Fruit fly (Drosophila melanogaster): Measurements from ENCODE around the gene CG9213.
A peak's percentile ranks its signal among the peaks of the same experiment; 100 is the strongest.

CG9213 gene

DNA sequence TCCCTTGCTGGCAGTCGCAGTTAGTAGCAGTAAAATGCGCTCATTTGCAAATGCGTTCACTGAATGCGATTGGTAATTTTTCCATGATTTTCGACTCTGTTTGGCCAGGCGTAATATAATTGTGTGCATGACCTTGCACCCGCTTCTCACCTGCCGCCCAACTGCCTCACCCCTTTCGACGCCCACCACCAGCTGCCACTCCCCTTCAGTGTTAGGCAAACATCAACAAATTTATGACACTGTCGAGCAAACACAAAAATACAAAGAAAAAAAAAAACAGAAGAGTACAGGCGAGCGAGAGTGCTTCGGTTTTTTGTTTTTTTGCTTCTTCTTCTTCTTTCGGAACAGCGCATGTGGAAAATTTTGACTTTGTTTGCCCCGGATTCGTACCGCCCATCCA, 44.4 kb downstream of the CG9213 start:
- TF ChIP-seq fkh (GFP tag; optimal IDR thresholded peaks at IDR 0.05) (peak; percentile 66), fd85E (GFP tag; optimal IDR thresholded peaks at IDR 0.05) (no peak)

DNA sequence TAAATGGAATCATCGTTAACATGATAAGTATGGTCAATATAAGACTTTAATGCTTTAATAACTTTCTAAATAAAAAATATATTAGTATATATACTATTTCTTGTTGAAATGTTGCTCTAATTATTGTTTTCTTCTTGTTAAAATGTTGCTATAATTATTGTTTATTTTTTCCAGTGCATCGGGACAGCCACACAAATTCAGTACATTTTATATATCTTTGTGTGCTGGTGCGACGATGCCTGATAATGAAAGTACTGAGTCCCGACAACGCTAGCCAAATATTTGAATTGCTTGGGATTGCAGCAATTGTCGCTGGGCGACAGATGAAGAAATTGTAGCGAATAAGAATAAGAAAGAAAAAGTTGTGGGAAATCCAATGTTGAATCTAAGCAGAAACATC, 45.1 kb downstream of the CG9213 start:
- TF ChIP-seq CG10631 (GFP tag; optimal IDR thresholded peaks at IDR 0.05), result peak; percentile 4
- no peak for TF ChIP-seq CG16779 (tag; optimal IDR thresholded peaks at IDR 0.05)
- TF ChIP-seq fd59A (GFP tag; optimal IDR thresholded peaks at IDR 0.05), result no peak
- no peak for TF ChIP-seq cyc (GFP tag; optimal IDR thresholded peaks at IDR 0.05)
- TF ChIP-seq CG7368 (GFP tag; optimal IDR thresholded peaks at IDR 0.05), result no peak
- TF ChIP-seq Smox (GFP tag; optimal IDR thresholded peaks at IDR 0.05), result no peak
- peak; percentile 28 for TF ChIP-seq Ets96B (tag; optimal IDR thresholded peaks at IDR 0.05)
- TF ChIP-seq Hr38 (GFP tag; optimal IDR thresholded peaks at IDR 0.05), result no peak
- no peak for TF ChIP-seq lz (GFP tag; optimal IDR thresholded peaks at IDR 0.05)
- no peak for TF ChIP-seq Gug (GFP tag; IDR thresholded peaks at IDR 0.05)
- TF ChIP-seq vri (GFP tag; optimal IDR thresholded peaks at IDR 0.05), result no peak
- no peak for TF ChIP-seq CG6854 (GFP tag; optimal IDR thresholded peaks at IDR 0.05)
- TF ChIP-seq eg (GFP tag; IDR thresholded peaks at IDR 0.05), result no peak
- no peak for TF ChIP-seq Eip75B (GFP tag; optimal IDR thresholded peaks at IDR 0.05)
- peak; percentile 5 for TF ChIP-seq topi (GFP tag; optimal IDR thresholded peaks at IDR 0.05)
- TF ChIP-seq achi (GFP tag; optimal IDR thresholded peaks at IDR 0.05), result peak; percentile 21
- no peak for TF ChIP-seq Blimp-1 (GFP tag; optimal IDR thresholded peaks at IDR 0.05)
- no peak for TF ChIP-seq net (GFP tag; optimal IDR thresholded peaks at IDR 0.05)
- no peak for TF ChIP-seq CG11902 (GFP tag; optimal IDR thresholded peaks at IDR 0.05)
- no peak for TF ChIP-seq CG8119 (GFP tag; IDR thresholded peaks at IDR 0.05)
- no peak for TF ChIP-seq fd85E (GFP tag; optimal IDR thresholded peaks at IDR 0.05)
- TF ChIP-seq CG6276 (GFP tag; optimal IDR thresholded peaks at IDR 0.05), result no peak
- TF ChIP-seq salr (GFP tag; optimal IDR thresholded peaks at IDR 0.05), result no peak
- no peak for TF ChIP-seq pdm3 (GFP tag; optimal IDR thresholded peaks at IDR 0.05)
- TF ChIP-seq fkh (GFP tag; optimal IDR thresholded peaks at IDR 0.05), result no peak
- TF ChIP-seq CG8319 (GFP tag; optimal IDR thresholded peaks at IDR 0.05), result no peak
- peak; percentile 6 for TF ChIP-seq Met (GFP tag; optimal IDR thresholded peaks at IDR 0.05)
- peak; percentile 54 for TF ChIP-seq Eip78C (GFP tag)
- no peak for TF ChIP-seq CG32006 (GFP tag; optimal IDR thresholded peaks at IDR 0.05)
- TF ChIP-seq ss (GFP tag; optimal IDR thresholded peaks at IDR 0.05), result peak in 1 of 2 experiments; percentile 10
- TF ChIP-seq Sox15 (GFP tag; optimal IDR thresholded peaks at IDR 0.05), result no peak
- no peak for TF ChIP-seq CG6163 (GFP tag; IDR thresholded peaks at IDR 0.05)
- no peak for TF ChIP-seq dsx (GFP tag; optimal IDR thresholded peaks at IDR 0.05; ENCODE audit: poor library complexity, severe bottlenecking)
- no peak for TF ChIP-seq CG9139 (GFP tag; optimal IDR thresholded peaks at IDR 0.05)
- TF ChIP-seq CG11294 (GFP tag; IDR thresholded peaks at IDR 0.05), result no peak
- no peak for TF ChIP-seq CG15336 (GFP tag; IDR thresholded peaks at IDR 0.05)
- TF ChIP-seq Hr4 (GFP tag; optimal IDR thresholded peaks at IDR 0.05), result no peak
- peak; percentile 2 for TF ChIP-seq CG3032 (tag; optimal IDR thresholded peaks at IDR 0.05)
- TF ChIP-seq CG11762 (GFP tag; optimal IDR thresholded peaks at IDR 0.05; ENCODE audit: insufficient read depth), result no peak
- peak; percentile 28 for TF ChIP-seq acj6 (GFP tag; optimal IDR thresholded peaks at IDR 0.05)
- TF ChIP-seq Lpt (GFP tag; optimal IDR thresholded peaks at IDR 0.05), result no peak
- TF ChIP-seq OdsH (GFP tag; optimal IDR thresholded peaks at IDR 0.05), result no peak
- no peak for TF ChIP-seq CG6792 (GFP tag; optimal IDR thresholded peaks at IDR 0.05)
- no peak for TF ChIP-seq Eip93F (GFP tag; optimal IDR thresholded peaks at IDR 0.05)
- no peak for TF ChIP-seq CG6808 (GFP tag; optimal IDR thresholded peaks at IDR 0.05)
- TF ChIP-seq CG31627 (GFP tag; optimal IDR thresholded peaks at IDR 0.05), result no peak
- TF ChIP-seq svp (GFP tag), result peak; percentile 53
- no peak for TF ChIP-seq dac (GFP tag; optimal IDR thresholded peaks at IDR 0.05)
- TF ChIP-seq Hr39 (GFP tag; optimal IDR thresholded peaks at IDR 0.05), result no peak
- TF ChIP-seq Sox102F (GFP tag; optimal IDR thresholded peaks at IDR 0.05), result no peak
- TF ChIP-seq CG3919 (GFP tag; optimal IDR thresholded peaks at IDR 0.05), result no peak
